Fruit fly (Drosophila melanogaster): ENCODE data around the gene CG13288.

CG13288 gene

DNA sequence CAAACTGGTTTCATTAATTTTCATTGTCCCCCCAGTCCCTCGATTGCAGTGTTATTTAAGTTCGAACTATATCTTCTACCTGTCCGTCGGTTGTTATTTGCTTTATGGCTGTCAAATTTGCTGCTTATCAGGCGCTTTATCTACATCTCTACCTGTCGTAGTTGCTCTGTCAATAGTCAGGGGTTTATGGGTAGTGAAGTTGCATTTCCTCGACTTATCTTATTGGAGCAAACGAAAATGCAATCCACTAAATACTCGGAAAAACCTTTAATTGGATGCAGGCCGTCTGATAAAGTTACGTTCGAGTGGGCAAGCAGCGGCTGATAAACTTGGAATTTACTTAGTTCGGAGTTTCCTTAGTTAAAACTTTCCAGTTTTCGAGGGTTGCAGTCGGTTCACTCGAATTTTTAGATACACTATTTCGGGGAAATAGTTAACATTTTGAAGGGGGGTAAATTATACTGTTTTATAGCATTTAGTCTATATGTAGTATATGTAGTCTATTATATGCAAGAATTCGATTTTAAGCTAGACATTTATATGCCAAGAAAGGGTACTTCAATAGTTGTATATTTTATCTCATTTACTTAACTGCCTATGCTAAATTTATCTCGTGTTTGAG, 40.0 kb downstream of the CG13288 start:
- TF ChIP-seq noc (tag; optimal IDR thresholded peaks at IDR 0.05), result no peak

DNA sequence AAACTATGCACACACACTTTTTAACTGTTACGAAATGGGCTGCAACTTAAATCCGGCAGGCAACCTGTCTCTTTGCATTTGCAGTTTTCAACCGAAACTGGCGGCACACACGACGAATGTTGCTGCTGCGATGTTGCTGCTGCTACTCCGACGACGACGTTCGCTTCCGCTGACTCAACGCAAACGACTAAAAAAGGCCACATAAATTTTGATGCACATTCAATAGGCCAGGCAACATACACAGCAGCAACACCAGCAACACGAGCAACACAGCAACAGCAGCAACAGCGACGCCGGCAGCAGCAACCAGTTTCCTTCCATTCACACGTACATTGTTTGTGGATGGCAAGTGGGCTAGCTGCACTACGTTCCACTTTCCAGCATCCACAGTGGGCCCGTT, 43.3 kb downstream of the CG13288 start, which contains the start of gene Egfrap:
Gene Egfrap (minus strand): TSS at position 192 of the 400 bp plus-strand sequence.
- TF ChIP-seq noc (tag; optimal IDR thresholded peaks at IDR 0.05), result no peak

DNA sequence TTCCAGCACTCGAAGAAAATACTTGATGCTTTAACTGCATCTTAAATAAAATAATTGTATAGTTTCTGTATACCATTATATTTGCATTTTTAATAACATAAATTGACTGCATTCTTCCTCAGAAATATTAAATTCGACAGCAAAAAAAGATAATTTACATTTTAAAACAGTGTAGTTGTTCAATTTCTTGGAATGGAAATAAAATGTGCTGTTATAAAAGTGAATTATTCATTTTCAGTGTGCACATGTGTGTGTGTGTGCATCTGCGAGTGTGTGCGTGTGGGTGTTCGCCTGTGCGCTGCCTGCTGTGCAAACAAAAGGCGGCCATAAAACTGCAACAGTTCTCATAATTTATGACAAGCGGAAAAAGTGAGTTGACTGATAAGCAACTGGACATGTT, 45.0 kb downstream of the CG13288 start:
- no peak for TF ChIP-seq noc (tag; optimal IDR thresholded peaks at IDR 0.05)

DNA sequence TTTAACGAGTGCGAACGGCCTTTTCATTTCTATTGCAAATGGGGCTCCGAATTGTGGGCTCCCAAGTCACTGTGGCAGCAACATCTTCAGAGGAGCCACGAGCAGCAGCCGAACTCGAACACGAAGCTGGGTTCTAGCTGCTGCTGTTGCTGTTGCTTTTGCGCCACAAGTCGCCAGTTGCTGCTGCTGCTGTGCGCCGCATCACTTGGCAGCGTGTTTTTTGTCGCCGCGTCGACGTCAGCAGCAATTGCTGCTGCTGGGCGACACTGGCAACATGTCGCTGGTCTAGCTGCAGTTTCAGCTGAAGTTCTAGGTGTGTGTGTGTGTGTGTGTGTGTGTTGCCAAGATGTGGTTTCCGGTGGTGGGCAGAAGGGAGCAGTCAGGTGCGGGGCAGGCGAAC, 45.4 kb downstream of the CG13288 start:
- TF ChIP-seq noc (tag; optimal IDR thresholded peaks at IDR 0.05), result no peak

DNA sequence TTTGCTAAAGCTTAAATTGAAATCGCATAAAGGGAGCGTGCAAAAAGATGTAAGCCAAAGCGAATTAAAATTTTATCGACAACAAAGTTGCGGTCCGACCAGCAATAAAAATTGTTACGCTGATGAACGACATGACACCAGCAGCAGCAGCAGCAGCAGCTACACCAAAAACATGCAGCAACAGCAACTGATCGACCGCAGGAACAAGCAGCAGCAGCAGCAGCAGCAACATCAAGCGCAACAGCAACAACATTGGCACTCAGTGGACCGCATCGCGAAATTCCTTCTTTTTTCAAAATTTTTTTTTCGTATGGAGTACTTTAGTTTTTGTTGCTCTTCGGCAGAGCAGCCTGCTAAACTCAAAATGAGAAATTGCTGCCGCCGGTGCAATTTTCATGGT, 47.8 kb downstream of the CG13288 start:
- TF ChIP-seq noc (tag; optimal IDR thresholded peaks at IDR 0.05), result no peak

DNA sequence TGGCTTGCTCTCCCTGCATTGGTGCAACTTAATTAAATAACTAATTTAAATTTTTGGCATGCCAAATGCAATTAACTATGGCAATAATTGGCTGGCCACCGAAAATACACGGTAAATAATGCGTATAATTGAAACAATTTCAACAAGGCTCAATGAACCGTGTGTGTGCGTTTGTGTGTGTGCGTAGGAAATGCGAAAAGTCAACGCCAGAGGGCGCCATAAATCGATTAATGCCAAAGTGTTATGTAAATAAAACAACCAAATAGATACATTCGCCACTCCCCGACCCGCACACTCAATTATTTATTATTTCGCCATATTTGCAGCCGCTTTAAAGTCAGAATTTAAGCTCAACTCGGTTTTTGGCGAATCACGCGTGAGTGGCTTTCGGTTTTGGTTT, 50.0 kb downstream of the CG13288 start:
- TF ChIP-seq noc (tag; optimal IDR thresholded peaks at IDR 0.05), result no peak

DNA sequence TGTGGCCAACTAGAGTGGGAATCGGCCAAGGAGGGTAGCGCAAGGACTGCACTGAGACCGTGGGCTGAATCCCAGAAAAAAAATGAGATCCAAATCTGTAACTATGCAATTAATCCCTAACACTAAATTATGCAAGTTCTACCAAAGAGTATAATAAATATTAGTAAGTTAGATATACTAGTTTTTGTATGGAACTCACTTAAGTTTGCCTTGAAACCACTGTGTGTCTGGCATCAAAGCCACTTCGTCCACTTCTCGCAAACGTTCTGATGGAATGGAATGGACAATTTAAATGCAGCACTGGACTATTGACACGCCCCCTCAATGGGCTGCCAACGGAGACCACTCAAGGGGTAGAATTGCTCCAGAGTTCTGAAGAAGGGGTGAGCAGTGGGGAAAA, 50.9 kb downstream of the CG13288 start:
- no peak for TF ChIP-seq noc (tag; optimal IDR thresholded peaks at IDR 0.05)

DNA sequence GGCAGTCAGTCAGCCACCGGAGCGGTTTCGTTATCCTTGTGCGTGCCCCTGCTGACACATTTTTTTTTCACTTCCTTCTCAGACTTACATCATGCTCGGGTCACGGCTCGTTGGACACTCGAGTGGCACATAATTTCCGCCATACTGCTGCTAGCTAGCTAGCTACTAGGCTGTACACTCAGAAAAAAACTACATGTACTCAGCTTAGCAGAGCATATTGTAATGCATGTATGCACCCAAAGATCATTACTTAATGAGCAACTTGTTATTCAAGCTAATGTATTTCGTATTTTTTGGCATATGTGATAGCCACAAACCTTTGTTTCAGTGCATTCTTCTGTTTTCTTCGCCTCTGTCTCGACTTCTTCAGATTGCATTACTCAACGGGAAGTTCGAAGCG, 57.2 kb downstream of the CG13288 start:
- no peak for TF ChIP-seq noc (tag; optimal IDR thresholded peaks at IDR 0.05)

DNA sequence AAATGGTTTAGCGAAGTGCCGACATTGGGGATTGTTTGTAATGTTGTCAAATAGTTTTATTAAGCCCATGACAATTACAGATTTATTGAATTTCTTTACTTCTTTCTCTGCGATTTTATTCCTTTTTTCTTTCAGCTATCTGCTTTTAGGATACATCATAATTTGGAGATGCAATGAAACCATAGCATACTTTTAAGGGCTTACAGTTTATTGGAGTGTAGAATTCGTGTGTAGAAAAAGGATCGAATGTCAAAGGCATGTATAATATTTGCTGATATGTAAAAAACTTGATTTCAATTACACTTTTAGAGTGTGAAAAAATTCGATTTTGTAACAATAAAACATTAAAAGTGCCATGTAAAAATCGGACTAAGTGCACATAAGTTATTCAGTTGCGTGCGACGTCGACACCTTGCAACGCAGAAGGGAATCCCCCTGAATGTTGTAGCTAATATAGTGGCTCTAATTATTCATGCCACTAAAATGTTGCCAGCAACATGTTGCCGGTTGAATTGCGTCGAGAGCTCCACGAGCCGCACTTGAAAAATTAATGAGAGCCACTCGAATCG, 59.8 kb downstream of the CG13288 start:
- TF ChIP-seq noc (tag; optimal IDR thresholded peaks at IDR 0.05), result no peak

Measured in whole organism, larva.